Fruit fly (Drosophila melanogaster) whole organism, embryonic: ENCODE results near the gene TwdlM.

Experiments used
- Bdp1 ChIP-seq: fragments of 200-800 bp; sonication (Bioruptor generic); optimal IDR thresholded peaks from 3 replicates; lab custom pipeline; 2016; ENCODE audit warnings: missing biosample characterization, missing genetic modification characterization
- CG1529 ChIP-seq: fragments of 200-800 bp; sonication (Bioruptor generic); optimal IDR thresholded peaks from 3 replicates; lab custom pipeline; 2018; ENCODE audit warnings: missing biosample characterization, missing genetic modification characterization
- CG30020 ChIP-seq: fragments of 200-800 bp; optimal IDR thresholded peaks from 2 replicates; lab custom pipeline; 2019; ENCODE audit warnings: missing biosample characterization, mild to moderate bottlenecking, missing genetic modification characterization, moderate library complexity
- CG6765 ChIP-seq: fragments of 200-800 bp; sonication (Bioruptor generic); optimal IDR thresholded peaks from 3 replicates; lab custom pipeline; 2017; ENCODE audit warnings: missing biosample characterization, mild to moderate bottlenecking, missing genetic modification characterization
- CHES-1-like ChIP-seq: fragments of 200-800 bp; sonication (Bioruptor generic); optimal IDR thresholded peaks from 2 replicates; lab custom pipeline; 2016; ENCODE audit warnings: missing biosample characterization, missing genetic modification characterization
- Jarid2 ChIP-seq: fragments of 200-800 bp; sonication (Bioruptor generic); optimal IDR thresholded peaks from 3 replicates; lab custom pipeline; 2017; ENCODE audit warnings: mild to moderate bottlenecking, missing biosample characterization, missing genetic modification reagents, missing genetic modification characterization
- Lpt ChIP-seq: fragments of >200 bp; optimal IDR thresholded peaks from 2 replicates; lab custom pipeline; 2018; ENCODE audit warnings: missing biosample characterization, missing genetic modification characterization
- insv ChIP-seq, 2 experiments: fragments of 200-800 bp; sonication (Bioruptor generic); optimal IDR thresholded peaks; 3 replicates each; lab custom pipeline; 2016 to 2018; ENCODE audit warnings: missing biosample characterization in 2 of 2, missing genetic modification characterization in 2 of 2
- lola ChIP-seq, 3 experiments: fragments of >200 bp in 2 of 3; fragments of 200-800 bp in 1 of 3; sonication (Bioruptor generic) in 1 of 3; optimal IDR thresholded peaks; 2 replicates each; lab custom pipeline; 2017 to 2019; ENCODE audit warnings: missing biosample characterization in 3 of 3, missing genetic modification characterization in 3 of 3, mild to moderate bottlenecking in 1 of 3, moderate library complexity in 1 of 3
- nerfin-2 ChIP-seq: fragments of 200-800 bp; sonication (Bioruptor generic); IDR thresholded peaks from 2 replicates; pipeline ENCODE4 v1.3.6; 2022; ENCODE audit warnings: missing biosample characterization, missing genetic modification characterization; ENCODE audit not compliant: partially characterized antibody
- vnd ChIP-seq: fragments of 200-800 bp; sonication (Bioruptor generic); IDR thresholded peaks from 3 replicates; pipeline ENCODE4 v1.3.6; 2022; ENCODE audit warnings: missing biosample characterization, missing genetic modification characterization; ENCODE audit not compliant: partially characterized antibody

DNA sequence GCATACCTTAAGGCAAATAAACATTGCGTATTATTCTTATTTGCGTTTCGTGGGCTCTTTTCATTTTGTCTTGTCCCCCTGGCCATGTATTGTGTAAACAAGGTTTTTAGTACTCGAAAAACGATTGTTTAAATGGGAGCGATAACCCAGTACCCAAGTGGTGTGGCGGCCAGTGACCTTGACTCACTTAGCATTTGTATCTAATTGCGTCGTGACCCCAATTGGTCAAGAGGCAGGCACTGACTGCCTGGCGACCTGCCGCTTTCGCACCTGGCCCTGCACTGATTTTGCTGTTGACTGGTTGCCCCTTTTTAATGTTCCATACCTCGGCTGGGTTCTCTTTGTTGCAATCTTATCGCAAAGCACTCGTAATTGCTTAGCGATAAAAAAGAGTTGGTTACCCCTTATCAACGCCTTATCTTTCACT, 30.7 kb upstream of the TwdlM start:
- 0 out of 3 replicates have a peak, but pooled peaks have one; percentile 37 for TF ChIP-seq vnd (GFP tag; lab: Robert Waterston, UW)
- no peak for TF ChIP-seq insv (GFP tag; optimal IDR thresholded peaks at IDR 0.05; lab: Kevin White, UChicago)
- TF ChIP-seq CG6765, result no peak
- TF ChIP-seq CG1529 (GFP tag; lab: Kevin White, UChicago), result no peak
- peak; percentile 60 for TF ChIP-seq Jarid2 (GFP tag; lab: Kevin White, UChicago)
- TF ChIP-seq CG30020 (tag; lab: Kevin White, UChicago), result no peak
- no peak for TF ChIP-seq lola (GFP tag; optimal IDR thresholded peaks at IDR 0.05; lab: Kevin White, UChicago)
- no peak for TF ChIP-seq CHES-1-like (GFP tag; lab: Kevin White, UChicago)
- TF ChIP-seq Bdp1 (GFP tag; lab: Kevin White, UChicago), result no peak
- TF ChIP-seq nerfin-2 (GFP tag; lab: Robert Waterston, UW), result no peak
- no peak for TF ChIP-seq Lpt
